Worm (Caenorhabditis elegans) whole organism, L2 larva: ENCODE results near the gene nex-2.

Experiments used
- C34F6.9 ChIP-seq: fragments of 150-350 bp; optimal IDR thresholded peaks from 2 replicates; lab custom pipeline; 2014; ENCODE audit warnings: missing biosample characterization, missing genetic modification characterization
- F13H6.1 ChIP-seq: sonication (generic microtip); optimal IDR thresholded peaks from 2 replicates; lab custom pipeline; 2016; ENCODE audit warnings: missing genetic modification characterization, missing compliant biosample characterization
- R02D3.7 ChIP-seq: fragments of 150-350 bp; optimal IDR thresholded peaks from 2 replicates; lab custom pipeline; 2014; ENCODE audit warnings: missing biosample characterization, missing genetic modification characterization
- Y55F3AM.14 ChIP-seq: fragments of 200-800 bp; sonication (Bioruptor generic); optimal IDR thresholded peaks from 2 replicates; lab custom pipeline; 2018; ENCODE audit warnings: mild to moderate bottlenecking, missing genetic modification characterization, missing compliant biosample characterization
- alr-1 ChIP-seq: fragments of 150-350 bp; optimal IDR thresholded peaks from 2 replicates; lab custom pipeline; 2014; ENCODE audit warnings: missing biosample characterization, missing genetic modification characterization
- ama-1 ChIP-seq: fragments of 150-350 bp; optimal IDR thresholded peaks from 2 replicates; lab custom pipeline; 2018; ENCODE audit warnings: inconsistent platforms
- ceh-16 ChIP-seq: fragments of 150-350 bp; optimal IDR thresholded peaks from 2 replicates; lab custom pipeline; 2014; ENCODE audit warnings: missing biosample characterization, missing genetic modification characterization
- ceh-82 ChIP-seq: fragments of 150-350 bp; optimal IDR thresholded peaks from 2 replicates; lab custom pipeline; 2014; ENCODE audit warnings: missing biosample characterization, missing genetic modification characterization
- crh-2 ChIP-seq: sonication (generic microtip); optimal IDR thresholded peaks from 2 replicates; lab custom pipeline; 2017; ENCODE audit warnings: missing biosample characterization, missing genetic modification characterization
- dmd-4 ChIP-seq: sonication (generic microtip); optimal IDR thresholded peaks from 2 replicates; lab custom pipeline; 2017; ENCODE audit warnings: missing biosample characterization, missing genetic modification characterization
- egl-27 ChIP-seq: sonication (generic microtip); optimal IDR thresholded peaks from 3 replicates; lab custom pipeline; 2017; ENCODE audit warnings: missing biosample characterization, missing genetic modification reagents, missing genetic modification characterization
- elt-1 ChIP-seq: fragments of 150-350 bp; optimal IDR thresholded peaks from 2 replicates; lab custom pipeline; 2014; ENCODE audit warnings: missing biosample characterization, missing genetic modification characterization
- fos-1 ChIP-seq: fragments of 150-350 bp; optimal IDR thresholded peaks from 2 replicates; lab custom pipeline; 2014; ENCODE audit warnings: missing biosample characterization, missing genetic modification characterization
- lin-11 ChIP-seq: fragments of 150-350 bp; sonication (generic microtip); optimal IDR thresholded peaks from 2 replicates; lab custom pipeline; 2014; ENCODE audit warnings: missing biosample characterization, missing genetic modification characterization, inconsistent platforms, mixed read lengths
- lsy-2 ChIP-seq, 2 experiments: fragments of 150-350 bp in 1 of 2; sonication (generic microtip) in 1 of 2; optimal IDR thresholded peaks; 2 replicates each; lab custom pipeline; 2014 to 2017; ENCODE audit warnings: missing biosample characterization in 2 of 2, missing genetic modification characterization in 2 of 2
- mab-5 ChIP-seq: fragments of 150-350 bp; optimal IDR thresholded peaks from 2 replicates; lab custom pipeline; 2014; ENCODE audit warnings: missing biosample characterization, missing genetic modification characterization
- mdl-1 ChIP-seq, 2 experiments: fragments of 150-350 bp in 1 of 2; sonication (generic microtip) in 1 of 2; optimal IDR thresholded peaks; 2 replicates each; lab custom pipeline; 2017; ENCODE audit warnings: missing biosample characterization in 2 of 2, missing genetic modification characterization in 2 of 2
- nhr-10 ChIP-seq: sonication (generic microtip); optimal IDR thresholded peaks from 2 replicates; lab custom pipeline; 2017; ENCODE audit warnings: missing biosample characterization, missing genetic modification characterization
- nhr-11 ChIP-seq: fragments of 150-350 bp; optimal IDR thresholded peaks from 2 replicates; lab custom pipeline; 2014; ENCODE audit warnings: missing biosample characterization, missing genetic modification characterization
- nhr-12 ChIP-seq: fragments of 150-350 bp; optimal IDR thresholded peaks from 2 replicates; lab custom pipeline; 2014; ENCODE audit warnings: missing biosample characterization, missing genetic modification characterization
- nhr-129 ChIP-seq: fragments of 150-350 bp; optimal IDR thresholded peaks from 2 replicates; lab custom pipeline; 2014; ENCODE audit warnings: missing biosample characterization, missing genetic modification characterization
- nhr-21 ChIP-seq: fragments of 150-350 bp; optimal IDR thresholded peaks from 2 replicates; lab custom pipeline; 2014; ENCODE audit warnings: missing biosample characterization, missing genetic modification characterization
- nhr-237 ChIP-seq: fragments of 150-350 bp; optimal IDR thresholded peaks from 2 replicates; lab custom pipeline; 2014; ENCODE audit warnings: missing biosample characterization, missing genetic modification characterization
- nhr-25 ChIP-seq: fragments of 150-350 bp; sonication (generic microtip); optimal IDR thresholded peaks from 3 replicates; lab custom pipeline; 2014; ENCODE audit warnings: missing biosample characterization, missing genetic modification characterization
- nhr-6 ChIP-seq: fragments of 150-350 bp; optimal IDR thresholded peaks from 2 replicates; lab custom pipeline; 2014; ENCODE audit warnings: missing biosample characterization, missing genetic modification characterization
- peb-1 ChIP-seq: fragments of 150-350 bp; optimal IDR thresholded peaks from 2 replicates; lab custom pipeline; 2014; ENCODE audit warnings: missing biosample characterization, missing genetic modification characterization
- sem-4 ChIP-seq: fragments of 150-350 bp; optimal IDR thresholded peaks from 2 replicates; lab custom pipeline; 2014; ENCODE audit warnings: missing biosample characterization, missing genetic modification reagents, missing genetic modification characterization
- skn-1 ChIP-seq: sonication (generic microtip); optimal IDR thresholded peaks from 2 replicates; lab custom pipeline; 2017; ENCODE audit warnings: missing biosample characterization, missing genetic modification characterization
- sma-3 ChIP-seq: sonication (generic microtip); optimal IDR thresholded peaks from 2 replicates; lab custom pipeline; 2016; ENCODE audit warnings: missing genetic modification reagents, missing genetic modification characterization, missing compliant biosample characterization
- sma-9 ChIP-seq, 2 experiments: fragments of 150-350 bp in 1 of 2; sonication (generic microtip) in 1 of 2; optimal IDR thresholded peaks; 2 replicates each; lab custom pipeline; 2014 to 2016; ENCODE audit warnings: missing genetic modification characterization in 2 of 2, mild to moderate bottlenecking in 1 of 2, missing biosample characterization in 1 of 2, missing compliant biosample characterization in 1 of 2, missing genetic modification reagents in 1 of 2, moderate library complexity in 1 of 2
- snpc-4 ChIP-seq: fragments of 150-350 bp; optimal IDR thresholded peaks from 2 replicates; lab custom pipeline; 2014; ENCODE audit warnings: missing biosample characterization, missing genetic modification characterization
- unc-39 ChIP-seq: fragments of 150-350 bp; optimal IDR thresholded peaks from 2 replicates; lab custom pipeline; 2014; ENCODE audit warnings: missing biosample characterization, missing genetic modification characterization
- unc-62 ChIP-seq: fragments of 150-350 bp; optimal IDR thresholded peaks from 2 replicates; lab custom pipeline; 2014; ENCODE audit warnings: missing biosample characterization, missing genetic modification reagents, missing genetic modification characterization
- ztf-1 ChIP-seq: fragments of 200-800 bp; sonication (Bioruptor generic); conservative IDR thresholded peaks from 2 replicates; pipeline ENCODE4 v1.3.6; 2022; ENCODE audit warnings: missing genetic modification characterization, missing compliant biosample characterization
- ztf-11 ChIP-seq: sonication (generic microtip); optimal IDR thresholded peaks from 2 replicates; lab custom pipeline; 2017; ENCODE audit warnings: missing biosample characterization, missing genetic modification characterization
- ztf-4 ChIP-seq: fragments of 150-350 bp; optimal IDR thresholded peaks from 2 replicates; lab custom pipeline; 2014; ENCODE audit warnings: missing biosample characterization, missing genetic modification characterization

The nex-2 gene

ce11 chrIII:10333961-10334542, 3.8 kb upstream of the nex-2 start, which contains the start of the genes jmjd-4 and mev-1 (continued):
- peak; percentile 84 for TF ChIP-seq F13H6.1 (tag; lab: Kevin White, UChicago)
- no peak for TF ChIP-seq ama-1 (lab: Kevin White, UChicago)
- TF ChIP-seq elt-1 (tag; lab: Kevin White, UChicago), result no peak
- no peak for TF ChIP-seq ztf-1 (GFP tag; lab: Robert Waterston, UW)
- TF ChIP-seq ztf-4, result peak; percentile 44
- TF ChIP-seq dmd-4 (tag; lab: Kevin White, UChicago), result no peak
- TF ChIP-seq nhr-10 (tag; lab: Kevin White, UChicago), result peak; percentile 52
- peak; percentile 19 for TF ChIP-seq sem-4 (tag; lab: Kevin White, UChicago)
- TF ChIP-seq crh-2, result peak; percentile 87
- TF ChIP-seq mab-5 (tag; lab: Kevin White, UChicago), result peak; percentile 63
- no peak for TF ChIP-seq peb-1 (tag; lab: Kevin White, UChicago)
- TF ChIP-seq snpc-4, result peak; percentile 63
- peak; percentile 82 for TF ChIP-seq sma-3 (GFP tag; lab: Kevin White, UChicago)
- peak; percentile 49 for TF ChIP-seq R02D3.7 (tag; lab: Kevin White, UChicago)
- peak in 1 of 2 experiments; percentile 46 for TF ChIP-seq mdl-1 (tag; optimal IDR thresholded peaks at IDR 0.05; lab: Kevin White, UChicago)
- TF ChIP-seq nhr-21 (tag; lab: Kevin White, UChicago), result peak; percentile 77
- peak; percentile 24 for TF ChIP-seq nhr-6 (tag; lab: Kevin White, UChicago)
- TF ChIP-seq unc-39 (tag; lab: Kevin White, UChicago), result no peak
- TF ChIP-seq skn-1 (tag; lab: Kevin White, UChicago), result no peak
- TF ChIP-seq nhr-12 (tag; lab: Kevin White, UChicago), result no peak
- peak; percentile 11 for TF ChIP-seq Y55F3AM.14 (GFP tag; lab: Kevin White, UChicago)
- TF ChIP-seq lsy-2 (tag; optimal IDR thresholded peaks at IDR 0.05; lab: Kevin White, UChicago), result peak; percentile 89 to 94
- TF ChIP-seq egl-27 (tag; lab: Kevin White, UChicago), result peak; percentile 77
- no peak for TF ChIP-seq alr-1 (tag; lab: Kevin White, UChicago)
- peak; percentile 91 for TF ChIP-seq fos-1 (tag; lab: Kevin White, UChicago)
- TF ChIP-seq ceh-16, result peak; percentile 19

ce11 chrIII:10332560-10332959, 2.3 kb upstream of the nex-2 start, which contains the start of gene T07C4.12:
T07C4.12 (minus strand) TSS chrIII:10332660.
- no peak for TF ChIP-seq ama-1 (lab: Kevin White, UChicago)

- TF ChIP-seq F13H6.1 (tag; lab: Kevin White, UChicago), result peak; percentile 36
- TF ChIP-seq nhr-10 (tag; lab: Kevin White, UChicago), result no peak
- peak; percentile 15 for TF ChIP-seq sma-3 (GFP tag; lab: Kevin White, UChicago)
- no peak for TF ChIP-seq dmd-4 (tag; lab: Kevin White, UChicago)
- no peak for TF ChIP-seq fos-1 (tag; lab: Kevin White, UChicago)
- peak; percentile 54 for TF ChIP-seq ama-1 (lab: Kevin White, UChicago)
- no peak for TF ChIP-seq nhr-25 (tag; lab: Kevin White, UChicago)
- TF ChIP-seq unc-62 (GFP tag; lab: Kevin White, UChicago), result no peak
- TF ChIP-seq nhr-129, result peak; percentile 42
- TF ChIP-seq C34F6.9 (tag; lab: Kevin White, UChicago), result peak; percentile 48
- no peak for TF ChIP-seq nhr-237 (tag; lab: Kevin White, UChicago)
- TF ChIP-seq nhr-21 (tag; lab: Kevin White, UChicago), result no peak
These were observed 1.0 kb upstream of the nex-2 start for ce11 chrIII:10331232-10331631.

ce11 chrIII:10329811-10330210, 411 bp downstream of the nex-2 start:
- TF ChIP-seq Y55F3AM.14 (GFP tag; lab: Kevin White, UChicago) (no peak), sma-9 (GFP tag; optimal IDR thresholded peaks at IDR 0.05; lab: Kevin White, UChicago) (peak; percentile 33), sma-9 (tag; optimal IDR thresholded peaks at IDR 0.05; lab: Kevin White, UChicago) (no peak), egl-27 (tag; lab: Kevin White, UChicago) (no peak), C34F6.9 (tag; lab: Kevin White, UChicago) (peak; percentile 19), crh-2 (peak; percentile 15), fos-1 (tag; lab: Kevin White, UChicago) (peak; percentile 66), sma-3 (GFP tag; lab: Kevin White, UChicago) (no peak), lin-11 (tag; lab: Kevin White, UChicago) (no peak), ceh-82 (no peak), nhr-25 (tag; lab: Kevin White, UChicago) (no peak), nhr-6 (tag; lab: Kevin White, UChicago) (no peak), nhr-129 (peak; percentile 22), dmd-4 (tag; lab: Kevin White, UChicago) (no peak), nhr-11 (tag; lab: Kevin White, UChicago) (no peak), F13H6.1 (tag; lab: Kevin White, UChicago) (peak; percentile 32), ztf-11 (tag; lab: Kevin White, UChicago) (no peak)
- TF ChIP-seq, all 48 proteins: peak for 6
